Worm (Caenorhabditis elegans) whole organism, L2 larva: ENCODE measurements around the gene twk-34.

Experiments used
- C34F6.9 ChIP-seq: fragments of 150-350 bp; optimal IDR thresholded peaks from 2 replicates; lab custom pipeline; 2014; ENCODE audit warnings: missing biosample characterization, missing genetic modification characterization
- F13H6.1 ChIP-seq: sonication (generic microtip); optimal IDR thresholded peaks from 2 replicates; lab custom pipeline; 2016; ENCODE audit warnings: missing genetic modification characterization, missing compliant biosample characterization
- R02D3.7 ChIP-seq: fragments of 150-350 bp; optimal IDR thresholded peaks from 2 replicates; lab custom pipeline; 2014; ENCODE audit warnings: missing biosample characterization, missing genetic modification characterization
- alr-1 ChIP-seq: fragments of 150-350 bp; optimal IDR thresholded peaks from 2 replicates; lab custom pipeline; 2014; ENCODE audit warnings: missing biosample characterization, missing genetic modification characterization
- aly-2 ChIP-seq: fragments of 150-350 bp; optimal IDR thresholded peaks from 2 replicates; lab custom pipeline; 2014; ENCODE audit warnings: missing biosample characterization, missing genetic modification characterization
- ama-1 ChIP-seq: fragments of 150-350 bp; optimal IDR thresholded peaks from 2 replicates; lab custom pipeline; 2018; ENCODE audit warnings: inconsistent platforms
- blmp-1 ChIP-seq: sonication (generic microtip); optimal IDR thresholded peaks from 2 replicates; lab custom pipeline; 2017; ENCODE audit warnings: missing genetic modification characterization, mild to moderate bottlenecking, missing compliant biosample characterization, antibody characterized with exemption, moderate library complexity; ENCODE audit not compliant: insufficient read depth
- crh-2 ChIP-seq: sonication (generic microtip); optimal IDR thresholded peaks from 2 replicates; lab custom pipeline; 2017; ENCODE audit warnings: missing biosample characterization, missing genetic modification characterization
- dmd-4 ChIP-seq: sonication (generic microtip); optimal IDR thresholded peaks from 2 replicates; lab custom pipeline; 2017; ENCODE audit warnings: missing biosample characterization, missing genetic modification characterization
- egl-27 ChIP-seq: sonication (generic microtip); optimal IDR thresholded peaks from 3 replicates; lab custom pipeline; 2017; ENCODE audit warnings: missing biosample characterization, missing genetic modification reagents, missing genetic modification characterization
- elt-1 ChIP-seq: fragments of 150-350 bp; optimal IDR thresholded peaks from 2 replicates; lab custom pipeline; 2014; ENCODE audit warnings: missing biosample characterization, missing genetic modification characterization
- elt-3 ChIP-seq: sonication (generic microtip); optimal IDR thresholded peaks from 2 replicates; lab custom pipeline; 2017; ENCODE audit warnings: missing biosample characterization, missing genetic modification characterization
- fos-1 ChIP-seq: fragments of 150-350 bp; optimal IDR thresholded peaks from 2 replicates; lab custom pipeline; 2014; ENCODE audit warnings: missing biosample characterization, missing genetic modification characterization
- lin-11 ChIP-seq: fragments of 150-350 bp; sonication (generic microtip); optimal IDR thresholded peaks from 2 replicates; lab custom pipeline; 2014; ENCODE audit warnings: missing biosample characterization, missing genetic modification characterization, inconsistent platforms, mixed read lengths
- lin-13 ChIP-seq: fragments of 150-350 bp; optimal IDR thresholded peaks from 2 replicates; lab custom pipeline; 2014; ENCODE audit warnings: missing biosample characterization, missing genetic modification reagents, missing genetic modification characterization
- lin-39 ChIP-seq: fragments of 150-350 bp; optimal IDR thresholded peaks from 2 replicates; lab custom pipeline; 2014; ENCODE audit warnings: missing biosample characterization, missing genetic modification reagents, missing genetic modification characterization
- lsy-2 ChIP-seq, 2 experiments: fragments of 150-350 bp in 1 of 2; sonication (generic microtip) in 1 of 2; optimal IDR thresholded peaks; 2 replicates each; lab custom pipeline; 2014 to 2017; ENCODE audit warnings: missing biosample characterization in 2 of 2, missing genetic modification characterization in 2 of 2
- mab-5 ChIP-seq: fragments of 150-350 bp; optimal IDR thresholded peaks from 2 replicates; lab custom pipeline; 2014; ENCODE audit warnings: missing biosample characterization, missing genetic modification characterization
- mdl-1 ChIP-seq, 2 experiments: fragments of 150-350 bp in 1 of 2; sonication (generic microtip) in 1 of 2; optimal IDR thresholded peaks; 2 replicates each; lab custom pipeline; 2017; ENCODE audit warnings: missing biosample characterization in 2 of 2, missing genetic modification characterization in 2 of 2
- nhr-10 ChIP-seq: sonication (generic microtip); optimal IDR thresholded peaks from 2 replicates; lab custom pipeline; 2017; ENCODE audit warnings: missing biosample characterization, missing genetic modification characterization
- nhr-11 ChIP-seq: fragments of 150-350 bp; optimal IDR thresholded peaks from 2 replicates; lab custom pipeline; 2014; ENCODE audit warnings: missing biosample characterization, missing genetic modification characterization
- nhr-12 ChIP-seq: fragments of 150-350 bp; optimal IDR thresholded peaks from 2 replicates; lab custom pipeline; 2014; ENCODE audit warnings: missing biosample characterization, missing genetic modification characterization
- nhr-21 ChIP-seq: fragments of 150-350 bp; optimal IDR thresholded peaks from 2 replicates; lab custom pipeline; 2014; ENCODE audit warnings: missing biosample characterization, missing genetic modification characterization
- nhr-23 ChIP-seq: fragments of 150-350 bp; optimal IDR thresholded peaks from 2 replicates; lab custom pipeline; 2014; ENCODE audit warnings: missing biosample characterization, missing genetic modification reagents, missing genetic modification characterization
- nhr-25 ChIP-seq: fragments of 150-350 bp; sonication (generic microtip); optimal IDR thresholded peaks from 3 replicates; lab custom pipeline; 2014; ENCODE audit warnings: missing biosample characterization, missing genetic modification characterization
- nhr-6 ChIP-seq: fragments of 150-350 bp; optimal IDR thresholded peaks from 2 replicates; lab custom pipeline; 2014; ENCODE audit warnings: missing biosample characterization, missing genetic modification characterization
- nhr-77 ChIP-seq: fragments of 150-350 bp; optimal IDR thresholded peaks from 2 replicates; lab custom pipeline; 2014; ENCODE audit warnings: missing biosample characterization, missing genetic modification characterization
- peb-1 ChIP-seq: fragments of 150-350 bp; optimal IDR thresholded peaks from 2 replicates; lab custom pipeline; 2014; ENCODE audit warnings: missing biosample characterization, missing genetic modification characterization
- sma-3 ChIP-seq: sonication (generic microtip); optimal IDR thresholded peaks from 2 replicates; lab custom pipeline; 2016; ENCODE audit warnings: missing genetic modification reagents, missing genetic modification characterization, missing compliant biosample characterization
- sma-9 ChIP-seq, 2 experiments: fragments of 150-350 bp in 1 of 2; sonication (generic microtip) in 1 of 2; optimal IDR thresholded peaks; 2 replicates each; lab custom pipeline; 2014 to 2016; ENCODE audit warnings: missing genetic modification characterization in 2 of 2, mild to moderate bottlenecking in 1 of 2, missing biosample characterization in 1 of 2, missing compliant biosample characterization in 1 of 2, missing genetic modification reagents in 1 of 2, moderate library complexity in 1 of 2
- unc-62 ChIP-seq: fragments of 150-350 bp; optimal IDR thresholded peaks from 2 replicates; lab custom pipeline; 2014; ENCODE audit warnings: missing biosample characterization, missing genetic modification reagents, missing genetic modification characterization
- zag-1 ChIP-seq: fragments of 150-350 bp; optimal IDR thresholded peaks from 2 replicates; lab custom pipeline; 2014; ENCODE audit warnings: missing biosample characterization, missing genetic modification characterization
- ztf-11 ChIP-seq: sonication (generic microtip); optimal IDR thresholded peaks from 2 replicates; lab custom pipeline; 2017; ENCODE audit warnings: missing biosample characterization, missing genetic modification characterization
- ztf-4 ChIP-seq: fragments of 150-350 bp; optimal IDR thresholded peaks from 2 replicates; lab custom pipeline; 2014; ENCODE audit warnings: missing biosample characterization, missing genetic modification characterization

twk-34 gene

ce11 chrV:15685599-15685998 is 19.2 kb upstream of the twk-34 start, which contains the start of gene nhr-196:
Gene nhr-196 (plus strand): TSS chrV:15685716.
- no peak for TF ChIP-seq crh-2 (tag; lab: Kevin White, UChicago)
- TF ChIP-seq mab-5, result no peak
- no peak for TF ChIP-seq lsy-2 (tag; optimal IDR thresholded peaks at IDR 0.05; lab: Kevin White, UChicago)
- no peak for TF ChIP-seq lin-13 (GFP tag; lab: Kevin White, UChicago)
- TF ChIP-seq nhr-12, result no peak
- TF ChIP-seq lin-39 (tag; lab: Kevin White, UChicago), result no peak
- TF ChIP-seq ama-1 (lab: Kevin White, UChicago), result no peak
- TF ChIP-seq sma-9 (GFP tag; optimal IDR thresholded peaks at IDR 0.05; lab: Kevin White, UChicago), result no peak
- TF ChIP-seq sma-9 (tag; optimal IDR thresholded peaks at IDR 0.05; lab: Kevin White, UChicago), result no peak
- TF ChIP-seq nhr-6 (tag; lab: Kevin White, UChicago), result no peak

- TF ChIP-seq lin-13 (GFP tag; lab: Kevin White, UChicago) (no peak), elt-3 (tag; lab: Kevin White, UChicago) (no peak), egl-27 (no peak), unc-62 (no peak), nhr-12 (no peak), sma-3 (no peak), ztf-4 (tag; lab: Kevin White, UChicago) (no peak), nhr-23 (tag; lab: Kevin White, UChicago) (no peak), zag-1 (no peak), lsy-2 (tag; optimal IDR thresholded peaks at IDR 0.05; lab: Kevin White, UChicago) (no peak), mdl-1 (tag; optimal IDR thresholded peaks at IDR 0.05; lab: Kevin White, UChicago) (no peak), ama-1 (lab: Kevin White, UChicago) (no peak), ztf-11 (tag; lab: Kevin White, UChicago) (no peak), nhr-21 (tag; lab: Kevin White, UChicago) (no peak), F13H6.1 (tag; lab: Kevin White, UChicago) (no peak), elt-1 (tag; lab: Kevin White, UChicago) (no peak), nhr-77 (no peak), nhr-25 (tag; lab: Kevin White, UChicago) (no peak), nhr-10 (no peak), mab-5 (no peak)
These were observed 17.1 kb upstream of the twk-34 start, which contains the start of gene nhr-197 for ce11 chrV:15687660-15688059. Gene nhr-197 (plus strand): TSS chrV:15687960.

ce11 chrV:15689952-15690351 is 14.8 kb upstream of the twk-34 start, which contains the start of gene nhr-268:
Gene nhr-268 (plus strand): TSS chrV:15690252.
- TF ChIP-seq blmp-1 (tag; lab: Kevin White, UChicago) (no peak), mab-5 (no peak), F13H6.1 (tag; lab: Kevin White, UChicago) (no peak), nhr-12 (no peak), nhr-11 (tag; lab: Kevin White, UChicago) (no peak), peb-1 (tag; lab: Kevin White, UChicago) (no peak), mdl-1 (tag; optimal IDR thresholded peaks at IDR 0.05; lab: Kevin White, UChicago) (no peak), unc-62 (no peak), fos-1 (tag; lab: Kevin White, UChicago) (no peak), alr-1 (tag; lab: Kevin White, UChicago) (no peak), aly-2 (tag; lab: Kevin White, UChicago) (no peak), elt-1 (tag; lab: Kevin White, UChicago) (no peak), lin-13 (GFP tag; lab: Kevin White, UChicago) (no peak), dmd-4 (tag; lab: Kevin White, UChicago) (no peak)

DNA sequence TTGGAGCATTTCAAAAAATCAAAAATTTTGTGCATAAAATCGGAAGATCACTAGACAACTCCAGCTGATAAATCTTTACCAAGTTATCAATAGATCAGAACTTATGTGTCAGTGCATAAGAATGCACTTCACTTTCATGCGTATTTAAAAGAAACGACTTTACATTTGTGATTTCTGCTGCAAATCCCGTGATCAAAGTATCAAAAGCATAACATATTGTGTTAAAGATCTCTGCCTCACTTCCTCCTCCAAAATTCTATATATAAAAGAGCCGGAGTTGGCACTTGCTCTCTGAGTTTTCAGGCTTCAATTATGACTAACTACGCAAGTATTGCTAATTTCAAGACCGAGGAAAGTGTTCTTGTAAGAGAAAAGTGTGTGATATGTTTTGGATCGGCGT is 11.1 kb upstream of the twk-34 start, which contains the start of gene nhr-198:
nhr-198 (plus strand) TSS at position 313 of the 400 bp plus-strand sequence.
- TF ChIP-seq elt-1 (tag; lab: Kevin White, UChicago), result no peak
- no peak for TF ChIP-seq nhr-10
- no peak for TF ChIP-seq alr-1 (tag; lab: Kevin White, UChicago)
- TF ChIP-seq unc-62, result no peak
- TF ChIP-seq nhr-23 (tag; lab: Kevin White, UChicago), result no peak
- TF ChIP-seq lin-39 (tag; lab: Kevin White, UChicago), result no peak
- no peak for TF ChIP-seq lin-11 (tag; lab: Kevin White, UChicago)
- no peak for TF ChIP-seq ztf-11 (tag; lab: Kevin White, UChicago)
- TF ChIP-seq C34F6.9 (tag; lab: Kevin White, UChicago), result no peak
- TF ChIP-seq R02D3.7 (tag; lab: Kevin White, UChicago), result no peak
- TF ChIP-seq peb-1 (tag; lab: Kevin White, UChicago), result no peak
